Fruit fly (Drosophila melanogaster): ENCODE data around the gene CG2260.
A peak's percentile ranks its signal among the peaks of the same experiment; 100 is the strongest.

CG2260 gene

dm6 chrX:8113386-8114279 is 7.3 kb downstream of the CG2260 start (continued):
- no peak for TF ChIP-seq pum (GFP tag; optimal IDR thresholded peaks at IDR 0.05)
- peak; percentile 36 for TF ChIP-seq CG8944 (GFP tag; optimal IDR thresholded peaks at IDR 0.05)
- no peak for TF ChIP-seq D (optimal IDR thresholded peaks at IDR 0.05)
- no peak for TF ChIP-seq D (GFP tag; optimal IDR thresholded peaks at IDR 0.05)
- peak; percentile 34; the same call in 1 of the 3 replicates for TF ChIP-seq B-H1 (GFP tag; IDR thresholded peaks at IDR 0.05)
- TF ChIP-seq sug (tag; optimal IDR thresholded peaks at IDR 0.05), result peak; percentile 20
- TF ChIP-seq HLH54F (GFP tag; optimal IDR thresholded peaks at IDR 0.05), result peak; percentile 63
- TF ChIP-seq CG16779 (GFP tag; IDR thresholded peaks at IDR 0.05), result 0 out of 2 replicates have a peak, but pooled peaks have one; percentile 32
- TF ChIP-seq CG17802 (tag; optimal IDR thresholded peaks at IDR 0.05), result no peak
- TF ChIP-seq Nf-YC (tag; optimal IDR thresholded peaks at IDR 0.05), result peak; percentile 12
- no peak for TF ChIP-seq Dad (GFP tag; optimal IDR thresholded peaks at IDR 0.05)
- TF ChIP-seq tgo (GFP tag; IDR thresholded peaks at IDR 0.05), result peak; percentile 60
- TF ChIP-seq wek (GFP tag; optimal IDR thresholded peaks at IDR 0.05), result no peak
- no peak for TF ChIP-seq ab (GFP tag; optimal IDR thresholded peaks at IDR 0.05)
- peak; percentile 18 for TF ChIP-seq luna (GFP tag; optimal IDR thresholded peaks at IDR 0.05)
- TF ChIP-seq CG33213 (GFP tag; optimal IDR thresholded peaks at IDR 0.05), result no peak
- no peak for TF ChIP-seq da (GFP tag; optimal IDR thresholded peaks at IDR 0.05)
- no peak for TF ChIP-seq Stat92E (GFP tag; optimal IDR thresholded peaks at IDR 0.05)
- TF ChIP-seq sens-2 (GFP tag; IDR thresholded peaks at IDR 0.05), result no peak
- TF ChIP-seq CG10147 (GFP tag; optimal IDR thresholded peaks at IDR 0.05), result peak; percentile 69
- no peak for TF ChIP-seq CG5953 (GFP tag; IDR thresholded peaks at IDR 0.05)
- no peak for TF ChIP-seq fd64A (GFP tag; optimal IDR thresholded peaks at IDR 0.05)
- no peak for TF ChIP-seq lola (GFP tag; optimal IDR thresholded peaks at IDR 0.05)
- peak; percentile 84 for TF ChIP-seq Hmr (GFP tag; optimal IDR thresholded peaks at IDR 0.05)
- peak; percentile 24 for TF ChIP-seq Sry-δ (GFP tag; optimal IDR thresholded peaks at IDR 0.05)
- peak; percentile 56; the same call in 1 of the 2 replicates for TF ChIP-seq MBD-R2 (GFP tag; IDR thresholded peaks at IDR 0.05)
- peak; percentile 33 for TF ChIP-seq CG12744 (GFP tag; optimal IDR thresholded peaks at IDR 0.05)
- TF ChIP-seq CG2875 (GFP tag; optimal IDR thresholded peaks at IDR 0.05), result no peak
- peak; percentile 49 for TF ChIP-seq CG12219 (GFP tag; optimal IDR thresholded peaks at IDR 0.05)
- TF ChIP-seq scrt (GFP tag; optimal IDR thresholded peaks at IDR 0.05), result peak; percentile 52
- TF ChIP-seq ap (GFP tag; IDR thresholded peaks at IDR 0.05), result no peak
- peak; percentile 42 for TF ChIP-seq exex (tag; optimal IDR thresholded peaks at IDR 0.05)
- peak; percentile 69 for TF ChIP-seq CG1603 (tag; optimal IDR thresholded peaks at IDR 0.05)
- TF ChIP-seq CG1647 (GFP tag; optimal IDR thresholded peaks at IDR 0.05), result peak; percentile 42
- TF ChIP-seq Myb (GFP tag; optimal IDR thresholded peaks at IDR 0.05), result peak; percentile 61
- peak; percentile 14 for TF ChIP-seq shn (GFP tag; optimal IDR thresholded peaks at IDR 0.05)
- no peak for TF ChIP-seq ato (GFP tag; IDR thresholded peaks at IDR 0.05; ENCODE audit: partially characterized antibody)
- peak; percentile 23 for TF ChIP-seq pb (GFP tag; optimal IDR thresholded peaks at IDR 0.05)
- peak; percentile 58; the same call in 2 of the 3 replicates for TF ChIP-seq CG11695 (GFP tag; IDR thresholded peaks at IDR 0.05)
- TF ChIP-seq tap (tag; optimal IDR thresholded peaks at IDR 0.05), result peak; percentile 30
- TF ChIP-seq CG10565 (GFP tag; optimal IDR thresholded peaks at IDR 0.05), result no peak
- peak; percentile 33; the same call in 1 of the 2 replicates for TF ChIP-seq stc (GFP tag; IDR thresholded peaks at IDR 0.05)
- peak; percentile 44 for TF ChIP-seq bcd (GFP tag; optimal IDR thresholded peaks at IDR 0.05)
- TF ChIP-seq Bteb2 (GFP tag; optimal IDR thresholded peaks at IDR 0.05), result peak; percentile 49
- peak; percentile 80 for TF ChIP-seq CG15269 (tag; optimal IDR thresholded peaks at IDR 0.05)
- no peak for TF ChIP-seq CG6254 (GFP tag; optimal IDR thresholded peaks at IDR 0.05)
- no peak for TF ChIP-seq slou (GFP tag; optimal IDR thresholded peaks at IDR 0.05)
- no peak for TF ChIP-seq hb (GFP tag; IDR thresholded peaks at IDR 0.05; ENCODE audit: partially characterized antibody)
- no peak for TF ChIP-seq run (tag; optimal IDR thresholded peaks at IDR 0.05)

All from whole organism, embryonic.